Worm (Caenorhabditis elegans) whole organism, L4 larva: ENCODE results near the gene Y38A10A.11.
A peak's percentile ranks its signal among the peaks of the same experiment; 100 is the strongest.

Experiments
- F10B5.3 ChIP-seq: sonication (generic microtip); optimal IDR thresholded peaks from 2 replicates; lab custom pipeline; 2016; ENCODE audit warnings: mild to moderate bottlenecking, missing genetic modification characterization, missing compliant biosample characterization
- F26F4.8 ChIP-seq: fragments of 200-800 bp; sonication (Bioruptor generic); conservative IDR thresholded peaks from 2 replicates; pipeline ENCODE4 v1.3.6; 2022; ENCODE audit warnings: missing genetic modification characterization, missing compliant biosample characterization
- F37D6.2 ChIP-seq: sonication (generic microtip); optimal IDR thresholded peaks from 2 replicates; lab custom pipeline; 2016; ENCODE audit warnings: mild to moderate bottlenecking, missing genetic modification characterization, missing compliant biosample characterization
- F49E8.2 ChIP-seq: sonication (generic microtip); optimal IDR thresholded peaks from 2 replicates; lab custom pipeline; 2016; ENCODE audit warnings: missing compliant biosample characterization, mild to moderate bottlenecking, missing genetic modification characterization, borderline replicate concordance
- T26A8.4 ChIP-seq: fragments of 200-800 bp; sonication (Bioruptor generic); IDR thresholded peaks from 2 replicates; pipeline ENCODE4 v1.3.6; 2022; ENCODE audit warnings: missing genetic modification characterization, missing compliant biosample characterization
- Y105C5A.15 ChIP-seq: fragments of 200-800 bp; sonication (Bioruptor generic); IDR thresholded peaks from 2 replicates; pipeline ENCODE4 v1.3.6; 2022; ENCODE audit warnings: missing genetic modification characterization, missing compliant biosample characterization
- Y75B8A.6 ChIP-seq: fragments of 200-800 bp; sonication (Bioruptor generic); IDR thresholded peaks from 2 replicates; pipeline ENCODE4 v1.3.6; 2022; ENCODE audit warnings: missing genetic modification reagents, missing genetic modification characterization, missing compliant biosample characterization
- aha-1 ChIP-seq: fragments of 150-350 bp; peaks from one replicate; lab custom pipeline; 2014; ENCODE audit warnings: missing biosample characterization, missing genetic modification characterization
- attf-4 ChIP-seq: sonication (generic microtip); optimal IDR thresholded peaks from 3 replicates; lab custom pipeline; 2017; ENCODE audit warnings: missing biosample characterization, missing genetic modification characterization
- ceh-28 ChIP-seq: fragments of 150-350 bp; optimal IDR thresholded peaks from 2 replicates; lab custom pipeline; 2014; ENCODE audit warnings: missing biosample characterization, missing genetic modification reagents, missing genetic modification characterization
- ceh-44 ChIP-seq: fragments of 200-800 bp; sonication (Bioruptor generic); IDR thresholded peaks from 2 replicates; pipeline ENCODE4 v1.3.6; 2022; ENCODE audit warnings: missing genetic modification reagents, missing genetic modification characterization, missing compliant biosample characterization
- daf-16 ChIP-seq, 3 experiments: sonication (generic microtip); optimal IDR thresholded peaks; 2 replicates each; lab custom pipeline; 2016 to 2017; ENCODE audit warnings: missing genetic modification characterization in 3 of 3, missing genetic modification reagents in 3 of 3, mild to moderate bottlenecking in 2 of 3, missing compliant biosample characterization in 2 of 3, missing biosample characterization in 1 of 3, moderate library complexity in 1 of 3
- dmd-6 ChIP-seq: fragments of 200-800 bp; sonication (Bioruptor generic); IDR thresholded peaks from 2 replicates; pipeline ENCODE4 v1.3.6; 2022; ENCODE audit warnings: missing genetic modification reagents, missing genetic modification characterization, missing compliant biosample characterization
- dmd-8 ChIP-seq: fragments of 200-800 bp; sonication (Bioruptor generic); IDR thresholded peaks from 2 replicates; pipeline ENCODE4 v1.3.6; 2022; ENCODE audit warnings: missing genetic modification characterization, missing compliant biosample characterization
- dpl-1 ChIP-seq: fragments of 150-350 bp; optimal IDR thresholded peaks from 2 replicates; lab custom pipeline; 2014; ENCODE audit warnings: missing biosample characterization, missing genetic modification reagents, missing genetic modification characterization
- duxl-1 ChIP-seq: sonication (generic microtip); optimal IDR thresholded peaks from 2 replicates; lab custom pipeline; 2016; ENCODE audit warnings: mild to moderate bottlenecking, missing genetic modification characterization, moderate library complexity, missing compliant biosample characterization; ENCODE audit not compliant: poor library complexity
- dve-1 ChIP-seq: sonication (generic microtip); optimal IDR thresholded peaks from 2 replicates; lab custom pipeline; 2017; ENCODE audit warnings: antibody characterized with exemption, mild to moderate bottlenecking, missing genetic modification characterization, missing compliant biosample characterization; ENCODE audit not compliant: insufficient read depth
- fos-1 ChIP-seq: fragments of 150-350 bp; optimal IDR thresholded peaks from 2 replicates; lab custom pipeline; 2014; ENCODE audit warnings: missing biosample characterization, missing genetic modification characterization
- hlh-11 ChIP-seq: fragments of 200-800 bp; sonication (Bioruptor generic); optimal IDR thresholded peaks from 2 replicates; lab custom pipeline; 2018; ENCODE audit warnings: mild to moderate bottlenecking, missing genetic modification characterization, missing compliant biosample characterization
- hlh-30 ChIP-seq: sonication (generic microtip); optimal IDR thresholded peaks from 2 replicates; lab custom pipeline; 2017; ENCODE audit warnings: antibody characterized with exemption, mild to moderate bottlenecking, missing genetic modification characterization, missing compliant biosample characterization; ENCODE audit not compliant: insufficient read depth
- hmg-1.1 ChIP-seq: fragments of 200-800 bp; sonication (Bioruptor generic); IDR thresholded peaks from 2 replicates; pipeline ENCODE4 v1.3.6; 2022; ENCODE audit warnings: missing genetic modification reagents, missing genetic modification characterization, missing compliant biosample characterization
- jun-1 ChIP-seq: fragments of 150-350 bp; optimal IDR thresholded peaks from 2 replicates; lab custom pipeline; 2014; ENCODE audit warnings: missing biosample characterization, missing genetic modification reagents, missing genetic modification characterization
- lim-7 ChIP-seq: fragments of 200-800 bp; sonication (Bioruptor generic); IDR thresholded peaks from 2 replicates; pipeline ENCODE4 v1.3.6; 2022; ENCODE audit warnings: missing genetic modification characterization, missing compliant biosample characterization
- lin-13 ChIP-seq: fragments of 150-350 bp; optimal IDR thresholded peaks from 2 replicates; lab custom pipeline; 2014; ENCODE audit warnings: missing biosample characterization, missing genetic modification reagents, missing genetic modification characterization
- lin-15B ChIP-seq: fragments of 150-350 bp; sonication (generic microtip); optimal IDR thresholded peaks from 3 replicates; lab custom pipeline; 2014; ENCODE audit warnings: missing biosample characterization, missing genetic modification characterization
- lin-38 ChIP-seq: fragments of 200-800 bp; sonication (Bioruptor generic); IDR thresholded peaks from 2 replicates; pipeline ENCODE4 v1.3.6; 2022; ENCODE audit warnings: missing genetic modification reagents, missing genetic modification characterization, missing compliant biosample characterization
- lsy-2 ChIP-seq, 2 experiments: fragments of 150-350 bp in 1 of 2; sonication (generic microtip) in 1 of 2; optimal IDR thresholded peaks; 2 replicates each; lab custom pipeline; 2014 to 2017; ENCODE audit warnings: missing biosample characterization in 2 of 2, missing genetic modification characterization in 2 of 2
- madf-9 ChIP-seq: fragments of 200-800 bp; sonication (Bioruptor generic); conservative IDR thresholded peaks from 2 replicates; pipeline ENCODE4 v1.3.6; 2022; ENCODE audit warnings: missing genetic modification reagents, missing genetic modification characterization, missing compliant biosample characterization
- mep-1 ChIP-seq: fragments of 150-350 bp; sonication (generic microtip); optimal IDR thresholded peaks from 3 replicates; lab custom pipeline; 2014; ENCODE audit warnings: missing biosample characterization, missing genetic modification characterization
- nhr-10 ChIP-seq: fragments of 150-350 bp; optimal IDR thresholded peaks from 2 replicates; lab custom pipeline; 2014; ENCODE audit warnings: missing biosample characterization, missing genetic modification characterization
- nhr-102 ChIP-seq: sonication (generic microtip); optimal IDR thresholded peaks from 2 replicates; lab custom pipeline; 2016; ENCODE audit warnings: mild to moderate bottlenecking, missing genetic modification characterization, moderate library complexity, missing compliant biosample characterization
- nhr-48 ChIP-seq: sonication (generic microtip); optimal IDR thresholded peaks from 2 replicates; lab custom pipeline; 2016; ENCODE audit warnings: mild to moderate bottlenecking, missing genetic modification characterization, missing compliant biosample characterization
- nhr-77 ChIP-seq: fragments of 150-350 bp; optimal IDR thresholded peaks from 2 replicates; lab custom pipeline; 2014; ENCODE audit warnings: missing biosample characterization, missing genetic modification characterization
- pha-4 ChIP-seq, 2 experiments: fragments of 150-350 bp in 1 of 2; fragments of 200-800 bp in 1 of 2; sonication (Bioruptor generic) in 1 of 2; IDR thresholded peaks in 1 of 2; optimal IDR thresholded peaks in 1 of 2; 2 replicates each; pipeline versions ENCODE4 v1.3.6 to Lab custom; 2014 to 2022; ENCODE audit warnings: missing genetic modification characterization in 2 of 2, missing genetic modification reagents in 2 of 2, missing biosample characterization in 1 of 2, missing compliant biosample characterization in 1 of 2
- php-3 ChIP-seq: fragments of 200-800 bp; sonication (Bioruptor generic); IDR thresholded peaks from 2 replicates; pipeline ENCODE4 v1.3.6; 2022; ENCODE audit warnings: missing genetic modification reagents, missing genetic modification characterization, missing compliant biosample characterization
- pqm-1 ChIP-seq: sonication (generic microtip); optimal IDR thresholded peaks from 2 replicates; lab custom pipeline; 2017; ENCODE audit warnings: missing biosample characterization, missing genetic modification characterization
- rbr-2 ChIP-seq: sonication (generic microtip); optimal IDR thresholded peaks from 2 replicates; lab custom pipeline; 2016; ENCODE audit warnings: missing genotype, missing genetic modification characterization, missing compliant biosample characterization
- snpc-1.2 ChIP-seq: fragments of 200-800 bp; sonication (Bioruptor generic); IDR thresholded peaks from 2 replicates; pipeline ENCODE4 v1.3.6; 2022; ENCODE audit warnings: missing genetic modification reagents, missing genetic modification characterization, missing compliant biosample characterization
- spr-1 ChIP-seq: sonication (generic microtip); optimal IDR thresholded peaks from 2 replicates; lab custom pipeline; 2016; ENCODE audit warnings: mild to moderate bottlenecking, missing genetic modification characterization, missing compliant biosample characterization
- tra-1 ChIP-seq: fragments of 200-800 bp; sonication (Bioruptor generic); IDR thresholded peaks from 2 replicates; pipeline ENCODE4 v1.3.6; 2022; ENCODE audit warnings: missing genetic modification reagents, missing genetic modification characterization, missing compliant biosample characterization
- unc-62 ChIP-seq, 3 experiments: fragments of 150-350 bp in 1 of 3; sonication (generic microtip); optimal IDR thresholded peaks in 2 of 3; peaks in 1 of 3; 1 replicate in 1 of 3; 2 replicates in 2 of 3; lab custom pipeline; 2014 to 2017; ENCODE audit warnings: missing biosample characterization in 3 of 3, missing genetic modification characterization in 3 of 3, missing genetic modification reagents in 3 of 3, missing genotype in 1 of 3
- zfp-3 ChIP-seq: fragments of 200-800 bp; sonication (Bioruptor generic); conservative IDR thresholded peaks from 2 replicates; pipeline ENCODE4 v1.3.6; 2022; ENCODE audit warnings: missing genetic modification reagents, missing genetic modification characterization, missing compliant biosample characterization
- zip-11 ChIP-seq: fragments of 200-800 bp; sonication (Bioruptor generic); IDR thresholded peaks from 2 replicates; pipeline ENCODE4 v1.3.6; 2022; ENCODE audit warnings: missing genetic modification characterization, missing compliant biosample characterization
- zip-2 ChIP-seq: fragments of 150-350 bp; optimal IDR thresholded peaks from 2 replicates; lab custom pipeline; 2014; ENCODE audit warnings: missing biosample characterization, missing genetic modification characterization
- ztf-7 ChIP-seq: fragments of 150-350 bp; optimal IDR thresholded peaks from 2 replicates; lab custom pipeline; 2014; ENCODE audit warnings: missing biosample characterization, missing genetic modification characterization

The Y38A10A.11 gene

DNA sequence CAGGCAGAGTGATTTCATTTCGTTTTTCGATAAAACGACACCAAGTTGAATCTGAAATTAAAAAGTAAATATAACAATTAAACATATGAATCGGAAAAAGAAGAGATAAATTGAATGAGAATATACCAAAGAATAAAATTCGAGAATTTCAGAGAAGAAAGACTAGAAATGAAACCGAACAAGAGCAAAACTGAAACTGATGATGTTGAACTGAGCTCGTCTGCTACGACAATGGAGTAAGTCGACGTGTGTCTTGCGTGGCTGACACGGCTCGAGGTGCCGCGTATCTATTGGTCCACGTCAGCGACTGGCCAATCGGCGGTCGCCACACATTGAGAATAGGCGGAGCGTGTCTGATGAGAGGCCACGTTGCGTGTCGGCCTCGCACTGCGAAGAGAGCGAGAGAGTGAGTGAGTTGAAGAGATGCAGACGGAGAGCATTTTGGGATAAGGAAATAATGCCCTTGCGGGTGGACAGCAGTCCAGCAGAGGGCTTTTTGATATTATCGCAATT lies 2.8 kb downstream of the Y38A10A.11 start, which contains the start of gene crt-1 (continued):
- TF ChIP-seq jun-1 (tag; lab: Kevin White, UChicago) (peak; percentile 64), lin-15B (tag; lab: Kevin White, UChicago) (peak; percentile 65), madf-9 (GFP tag; lab: Robert Waterston, UW) (peak; percentile 51; the same call in 1 of the 2 replicates), daf-16 (GFP tag; optimal IDR thresholded peaks at IDR 0.05; lab: Kevin White, UChicago) (peak; percentile 52 to 63), daf-16 (tag; optimal IDR thresholded peaks at IDR 0.05; lab: Kevin White, UChicago) (peak; percentile 35), duxl-1 (peak; percentile 74), F49E8.2 (tag; lab: Kevin White, UChicago) (no peak), ceh-28 (tag; lab: Kevin White, UChicago) (no peak), dmd-8 (GFP tag; lab: Robert Waterston, UW) (no peak), zip-11 (no peak), Y105C5A.15 (no peak), dpl-1 (GFP tag; lab: Kevin White, UChicago) (peak; percentile 84), hmg-1.1 (peak; percentile 93), hlh-30 (tag; lab: Kevin White, UChicago) (peak; percentile 89), lin-13 (GFP tag; lab: Kevin White, UChicago) (peak; percentile 88)
- TF ChIP-seq, all 104 proteins: peak for 59

DNA sequence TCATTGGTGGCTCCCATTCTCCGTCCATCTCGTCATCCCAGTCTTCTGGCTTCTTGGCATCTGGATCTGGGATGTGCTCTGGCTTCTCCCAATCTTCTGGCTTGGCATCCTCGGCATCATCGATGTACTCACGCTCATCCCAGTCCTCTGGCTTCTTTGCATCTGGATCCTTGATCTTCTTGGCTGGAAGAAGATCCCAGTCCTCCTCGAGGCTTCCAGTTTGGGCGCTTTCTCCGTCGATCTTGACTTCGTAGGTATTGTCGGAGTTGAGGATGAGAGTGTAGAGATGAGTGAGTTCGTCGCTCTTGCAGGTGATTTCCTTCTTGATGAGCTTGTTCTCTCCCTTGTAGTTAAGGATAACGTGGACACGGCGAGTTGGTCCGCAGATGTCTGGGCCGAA lies 3.7 kb downstream of the Y38A10A.11 start:
- TF ChIP-seq nhr-77 (no peak), aha-1 (tag; lab: Kevin White, UChicago) (peak; percentile 77), lim-7 (GFP tag; lab: Robert Waterston, UW) (no peak), F37D6.2 (tag; lab: Kevin White, UChicago) (no peak)

DNA sequence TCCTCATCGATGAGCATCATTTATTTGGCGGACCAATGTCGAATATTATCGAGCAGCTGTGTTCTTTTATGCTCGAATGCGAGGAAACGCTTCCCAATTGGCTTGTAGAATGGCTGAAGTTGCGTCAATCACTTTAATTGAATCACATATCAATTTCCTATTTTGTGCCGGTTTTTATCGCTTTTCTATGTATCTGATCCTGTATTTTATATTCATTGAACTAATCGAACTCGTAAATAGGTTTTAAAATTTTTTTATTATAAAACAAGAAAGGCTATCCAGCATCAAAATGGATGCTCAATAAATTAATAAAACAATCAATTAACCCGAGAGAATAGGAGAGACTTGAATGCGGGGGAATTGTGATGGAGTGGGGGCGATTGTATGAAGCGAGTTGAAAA lies 4.6 kb downstream of the Y38A10A.11 start:
- TF ChIP-seq nhr-48 (tag; lab: Kevin White, UChicago): peak; percentile 37
- TF ChIP-seq daf-16 (GFP tag; optimal IDR thresholded peaks at IDR 0.05; lab: Kevin White, UChicago): peak in 1 of 2 experiments; percentile 3
- peak; percentile 61 for TF ChIP-seq daf-16 (tag; optimal IDR thresholded peaks at IDR 0.05; lab: Kevin White, UChicago)
- TF ChIP-seq dve-1 (tag; lab: Kevin White, UChicago): peak; percentile 36
- TF ChIP-seq pha-4 (GFP tag; IDR thresholded peaks at IDR 0.05; lab: Robert Waterston, UW): peak; percentile 43; the same call in 1 of the 2 replicates
- no peak for TF ChIP-seq pha-4 (tag; optimal IDR thresholded peaks at IDR 0.05; lab: Kevin White, UChicago)
- TF ChIP-seq zfp-3 (GFP tag; lab: Robert Waterston, UW): peak; percentile 51
- 0 out of 2 replicates have a peak, but pooled peaks have one; percentile 13 for TF ChIP-seq tra-1 (GFP tag; lab: Robert Waterston, UW)
- TF ChIP-seq php-3 (GFP tag; lab: Robert Waterston, UW): no peak
- TF ChIP-seq hlh-11 (tag; lab: Kevin White, UChicago): peak; percentile 6
- peak in 1 of 2 experiments; percentile 65 for TF ChIP-seq lsy-2 (tag; optimal IDR thresholded peaks at IDR 0.05; lab: Kevin White, UChicago)
- peak; percentile 36; the same call in 1 of the 2 replicates for TF ChIP-seq Y75B8A.6
- TF ChIP-seq duxl-1: peak; percentile 44
- no peak for TF ChIP-seq Y105C5A.15
- TF ChIP-seq spr-1 (tag; lab: Kevin White, UChicago): no peak
- peak; percentile 32 for TF ChIP-seq zip-2 (tag; lab: Kevin White, UChicago)
- TF ChIP-seq nhr-102 (tag; lab: Kevin White, UChicago): peak; percentile 55
- peak; percentile 24 for TF ChIP-seq lin-13 (GFP tag; lab: Kevin White, UChicago)
- no peak for TF ChIP-seq ztf-7
- TF ChIP-seq unc-62 (GFP tag; optimal IDR thresholded peaks at IDR 0.05 in 1 of 2; lab: Kevin White, UChicago): peak in 1 of 2 experiments; percentile 84
- no peak for TF ChIP-seq unc-62 (tag; optimal IDR thresholded peaks at IDR 0.05; lab: Kevin White, UChicago)
- TF ChIP-seq lin-38 (GFP tag; lab: Robert Waterston, UW): peak; percentile 39
- TF ChIP-seq aha-1 (tag; lab: Kevin White, UChicago): peak; percentile 77
- TF ChIP-seq T26A8.4 (GFP tag; lab: Robert Waterston, UW): peak; percentile 52; the same call in 1 of the 2 replicates
- TF ChIP-seq attf-4 (tag; lab: Kevin White, UChicago): no peak
- TF ChIP-seq mep-1: peak; percentile 66
- TF ChIP-seq snpc-1.2: 0 out of 2 replicates have a peak, but pooled peaks have one; percentile 10
- peak; percentile 3 for TF ChIP-seq fos-1 (tag; lab: Kevin White, UChicago)
- no peak for TF ChIP-seq ceh-44 (GFP tag; lab: Robert Waterston, UW)
- peak; percentile 23 for TF ChIP-seq F10B5.3
- peak; percentile 14 for TF ChIP-seq nhr-10 (tag; lab: Kevin White, UChicago)
- no peak for TF ChIP-seq dmd-6 (GFP tag; lab: Robert Waterston, UW)
- peak; percentile 10 for TF ChIP-seq pqm-1 (tag; lab: Kevin White, UChicago)
- TF ChIP-seq F26F4.8 (GFP tag; lab: Robert Waterston, UW): no peak
- no peak for TF ChIP-seq rbr-2 (tag; lab: Kevin White, UChicago)
